Worm (Caenorhabditis elegans): Measurements from ENCODE around the gene mbk-1.

Gene mbk-1

DNA sequence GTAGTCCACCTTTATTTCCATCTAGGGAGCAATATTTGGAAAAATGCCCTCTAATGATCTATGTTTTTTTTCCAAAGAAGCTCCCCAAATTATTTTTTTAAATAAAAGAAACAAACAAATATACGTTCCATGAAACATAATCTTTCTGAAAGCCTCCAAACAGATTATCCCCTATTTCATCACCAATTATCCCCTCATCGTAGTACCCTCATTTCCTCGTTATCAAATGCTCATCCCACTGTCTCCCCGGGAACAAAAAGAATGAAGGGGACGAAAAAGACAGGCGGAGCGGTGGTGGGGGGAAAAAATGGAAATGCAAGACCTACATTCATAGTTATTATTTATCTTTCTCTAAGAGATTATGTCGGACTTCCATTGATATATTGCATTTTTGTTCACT, 26.9 kb downstream of the mbk-1 start:
- no peak for TF ChIP-seq ama-1 (optimal IDR thresholded peaks at IDR 0.05)
- TF ChIP-seq sea-1 (GFP tag; conservative IDR thresholded peaks at IDR 0.05) = no peak
- TF ChIP-seq aly-1 (tag; optimal IDR thresholded peaks at IDR 0.05) = no peak

DNA sequence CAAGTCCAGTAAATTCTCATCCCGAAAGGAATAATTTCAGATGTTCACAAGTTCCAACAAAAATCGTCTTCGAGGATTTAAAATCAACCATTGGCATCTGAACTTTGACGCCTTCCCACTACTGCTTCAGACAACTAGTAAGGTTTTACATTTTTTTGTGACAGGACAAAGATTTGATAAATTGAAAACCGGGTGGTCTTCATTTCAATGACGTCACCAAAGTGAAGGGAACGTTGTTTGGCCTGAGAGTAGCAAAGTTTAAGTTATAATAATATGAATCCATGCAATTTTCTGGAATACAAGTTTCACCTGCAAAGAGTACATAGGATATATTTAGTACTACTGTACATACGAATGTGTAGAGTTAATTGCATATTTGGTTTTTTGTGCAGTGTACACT, 30.2 kb downstream of the mbk-1 start:
- no peak for TF ChIP-seq B0310.2 (tag; optimal IDR thresholded peaks at IDR 0.05)
- no peak for TF ChIP-seq hnd-1 (tag; optimal IDR thresholded peaks at IDR 0.05)
- TF ChIP-seq ets-7 (tag; optimal IDR thresholded peaks at IDR 0.05) = no peak
- TF ChIP-seq ceh-36 (tag; optimal IDR thresholded peaks at IDR 0.05) = no peak
- TF ChIP-seq hmbx-1 (tag; optimal IDR thresholded peaks at IDR 0.05) = no peak
- TF ChIP-seq aly-1 (tag; optimal IDR thresholded peaks at IDR 0.05) = no peak
- TF ChIP-seq tra-4 (tag; optimal IDR thresholded peaks at IDR 0.05) = no peak
- no peak for TF ChIP-seq flt-1 (GFP tag; IDR thresholded peaks at IDR 0.05)
- TF ChIP-seq tbx-37 (GFP tag; conservative IDR thresholded peaks at IDR 0.05) = no peak
- TF ChIP-seq F13C5.2 (tag; optimal IDR thresholded peaks at IDR 0.05) = no peak
- no peak for TF ChIP-seq tbx-11 (GFP tag; IDR thresholded peaks at IDR 0.05)

DNA sequence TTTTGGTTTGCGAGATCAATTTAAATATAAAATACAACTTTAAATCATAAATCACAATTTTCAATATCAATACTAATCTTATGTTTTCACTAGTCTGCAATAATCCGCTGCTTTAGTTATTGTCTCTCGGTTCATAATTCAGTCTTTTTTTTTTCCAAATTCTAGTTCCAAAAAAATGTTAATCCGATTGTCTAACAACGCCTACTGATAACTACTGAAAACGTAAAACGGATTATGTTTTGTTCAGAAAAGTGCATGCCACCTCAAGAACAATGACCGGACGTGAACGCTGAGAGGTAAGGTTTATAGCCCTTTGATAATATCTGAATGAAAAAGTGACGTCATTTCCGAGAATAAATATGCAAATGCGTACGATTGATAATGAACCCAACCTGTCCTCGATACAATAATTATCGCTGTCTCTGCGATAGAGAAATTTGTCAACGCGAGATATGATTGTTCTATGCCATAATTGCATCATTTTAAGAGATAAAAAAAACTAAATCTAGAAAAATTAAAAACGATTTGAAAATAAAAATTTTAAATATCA, 31.1 kb downstream of the mbk-1 start, which contains the start of gene sprr-2:
Gene sprr-2 (plus strand): TSS at position 248 of the 550 bp plus-strand sequence.
- TF ChIP-seq hnd-1 (tag; optimal IDR thresholded peaks at IDR 0.05) = no peak
- TF ChIP-seq hmbx-1 (tag; optimal IDR thresholded peaks at IDR 0.05) = no peak
- TF ChIP-seq scrt-1 (GFP tag; IDR thresholded peaks at IDR 0.05) = no peak
- TF ChIP-seq F13C5.2 (tag; optimal IDR thresholded peaks at IDR 0.05) = no peak
- no peak for TF ChIP-seq pes-1 (GFP tag; IDR thresholded peaks at IDR 0.05)
- TF ChIP-seq aly-1 (tag; optimal IDR thresholded peaks at IDR 0.05) = no peak
- TF ChIP-seq ceh-36 (tag; optimal IDR thresholded peaks at IDR 0.05) = no peak
- TF ChIP-seq tbx-37 (GFP tag; conservative IDR thresholded peaks at IDR 0.05) = no peak
- TF ChIP-seq ceh-13 (GFP tag; optimal IDR thresholded peaks at IDR 0.05) = no peak
- TF ChIP-seq ets-7 (tag; optimal IDR thresholded peaks at IDR 0.05) = no peak
- no peak for TF ChIP-seq hmg-4 (GFP tag; optimal IDR thresholded peaks at IDR 0.05)
- no peak for TF ChIP-seq sea-1 (GFP tag; conservative IDR thresholded peaks at IDR 0.05)
- no peak for TF ChIP-seq tbx-11 (GFP tag; IDR thresholded peaks at IDR 0.05)
- no peak for TF ChIP-seq tra-4 (tag; optimal IDR thresholded peaks at IDR 0.05)
- no peak for TF ChIP-seq flt-1 (GFP tag; IDR thresholded peaks at IDR 0.05)

ce11 chrX:14792315-14793197, 31.8 kb downstream of the mbk-1 start:
- TF ChIP-seq pes-1 (GFP tag; IDR thresholded peaks at IDR 0.05) = no peak
- TF ChIP-seq sea-1 (GFP tag; conservative IDR thresholded peaks at IDR 0.05) = no peak
- no peak for TF ChIP-seq tbx-37 (GFP tag; conservative IDR thresholded peaks at IDR 0.05)
- no peak for TF ChIP-seq F13C5.2 (tag; optimal IDR thresholded peaks at IDR 0.05)
- TF ChIP-seq hnd-1 (tag; optimal IDR thresholded peaks at IDR 0.05) = no peak
- TF ChIP-seq scrt-1 (GFP tag; IDR thresholded peaks at IDR 0.05) = no peak
- TF ChIP-seq flt-1 (GFP tag; IDR thresholded peaks at IDR 0.05) = no peak

DNA sequence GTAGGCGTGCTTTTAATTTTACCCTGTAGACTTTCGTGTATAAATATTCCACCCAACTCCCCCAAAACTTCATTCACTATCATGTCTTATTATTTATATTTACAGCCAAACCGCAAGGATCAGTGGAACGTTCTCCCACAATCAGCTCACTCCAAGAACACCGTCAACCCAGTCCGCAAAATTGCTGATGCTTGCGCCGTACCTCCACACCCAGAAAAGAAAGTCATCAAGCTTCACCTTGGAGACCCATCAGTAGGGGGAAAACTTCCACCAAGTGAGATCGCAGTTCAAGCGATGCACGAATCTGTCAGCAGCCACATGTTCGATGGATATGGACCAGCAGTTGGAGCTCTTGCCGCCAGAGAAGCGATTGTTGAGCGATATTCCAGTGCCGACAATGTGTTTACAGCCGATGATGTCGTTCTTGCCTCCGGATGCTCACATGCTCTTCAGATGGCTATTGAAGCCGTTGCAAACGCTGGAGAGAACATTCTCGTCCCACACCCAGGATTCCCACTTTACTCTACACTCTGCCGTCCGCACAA, 33.1 kb downstream of the mbk-1 start:
- TF ChIP-seq ceh-36 (tag; optimal IDR thresholded peaks at IDR 0.05) (no peak), hnd-1 (tag; optimal IDR thresholded peaks at IDR 0.05) (no peak), tbx-37 (GFP tag; conservative IDR thresholded peaks at IDR 0.05) (no peak)

DNA sequence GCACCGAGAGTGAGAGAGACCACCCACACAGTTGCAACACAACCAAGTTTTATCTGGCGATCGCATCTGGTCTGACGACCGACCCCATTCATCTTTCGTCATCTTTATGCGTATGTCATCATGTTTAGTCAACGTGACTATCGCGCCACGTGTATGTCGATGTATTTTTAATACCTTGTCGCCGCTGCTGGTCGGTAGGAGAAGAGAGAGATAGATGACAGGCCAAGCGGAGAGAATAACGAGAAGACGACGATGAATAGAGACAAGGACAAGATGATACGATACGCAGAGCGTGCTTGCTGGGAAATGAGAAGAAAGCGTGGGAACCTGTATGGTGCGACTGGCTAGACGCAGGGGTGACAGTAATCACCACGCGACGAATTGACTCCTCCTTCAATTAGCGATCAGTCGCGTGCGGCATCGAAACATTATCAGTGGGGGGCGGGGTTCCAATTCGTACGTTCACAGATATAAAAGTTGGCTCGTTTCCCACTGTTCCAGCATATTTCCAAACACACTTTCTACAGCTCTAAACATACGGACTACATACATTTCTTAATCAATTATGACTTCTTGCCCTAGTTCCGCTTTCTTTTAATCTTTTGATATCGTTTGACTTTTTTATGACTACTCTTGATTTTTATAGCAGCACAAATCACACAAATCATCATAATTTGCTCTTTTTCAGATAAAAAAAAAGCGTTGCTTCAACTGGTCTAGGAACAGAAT, 33.9 kb downstream of the mbk-1 start, which contains the start of gene tatn-1:
Gene tatn-1 (plus strand): TSS at position 689 of the 729 bp plus-strand sequence.
- TF ChIP-seq ceh-36 (tag; optimal IDR thresholded peaks at IDR 0.05) (no peak), hnd-1 (tag; optimal IDR thresholded peaks at IDR 0.05) (no peak), tbx-37 (GFP tag; conservative IDR thresholded peaks at IDR 0.05) (no peak), aly-1 (tag; optimal IDR thresholded peaks at IDR 0.05) (no peak), ets-7 (tag; optimal IDR thresholded peaks at IDR 0.05) (no peak), ceh-13 (GFP tag; optimal IDR thresholded peaks at IDR 0.05) (no peak), tra-4 (tag; optimal IDR thresholded peaks at IDR 0.05) (no peak), F13C5.2 (tag; optimal IDR thresholded peaks at IDR 0.05) (no peak), scrt-1 (GFP tag; IDR thresholded peaks at IDR 0.05) (no peak), pes-1 (GFP tag; IDR thresholded peaks at IDR 0.05) (no peak), sea-1 (GFP tag; conservative IDR thresholded peaks at IDR 0.05) (no peak), ama-1 (optimal IDR thresholded peaks at IDR 0.05) (no peak), tbx-11 (GFP tag; IDR thresholded peaks at IDR 0.05) (no peak), B0310.2 (tag; optimal IDR thresholded peaks at IDR 0.05) (no peak), flt-1 (GFP tag; IDR thresholded peaks at IDR 0.05) (no peak), hmbx-1 (tag; optimal IDR thresholded peaks at IDR 0.05) (no peak), hmg-4 (GFP tag; optimal IDR thresholded peaks at IDR 0.05) (no peak)

ce11 chrX:14787557-14787932, 36.8 kb downstream of the mbk-1 start:
- TF ChIP-seq ceh-13 (GFP tag; optimal IDR thresholded peaks at IDR 0.05) (no peak), F13C5.2 (tag; optimal IDR thresholded peaks at IDR 0.05) (no peak), ama-1 (optimal IDR thresholded peaks at IDR 0.05) (no peak), hnd-1 (tag; optimal IDR thresholded peaks at IDR 0.05) (no peak), sea-1 (GFP tag; conservative IDR thresholded peaks at IDR 0.05) (no peak), B0310.2 (tag; optimal IDR thresholded peaks at IDR 0.05) (no peak), scrt-1 (GFP tag; IDR thresholded peaks at IDR 0.05) (no peak), ceh-36 (tag; optimal IDR thresholded peaks at IDR 0.05) (no peak), tbx-11 (GFP tag; IDR thresholded peaks at IDR 0.05) (no peak), hmbx-1 (tag; optimal IDR thresholded peaks at IDR 0.05) (no peak), hmg-4 (GFP tag; optimal IDR thresholded peaks at IDR 0.05) (no peak), pes-1 (GFP tag; IDR thresholded peaks at IDR 0.05) (no peak), aly-1 (tag; optimal IDR thresholded peaks at IDR 0.05) (no peak), ets-7 (tag; optimal IDR thresholded peaks at IDR 0.05) (no peak), tbx-37 (GFP tag; conservative IDR thresholded peaks at IDR 0.05) (no peak), flt-1 (GFP tag; IDR thresholded peaks at IDR 0.05) (no peak), tra-4 (tag; optimal IDR thresholded peaks at IDR 0.05) (no peak)

All from whole organism, early embryonic.